Fruit fly (Drosophila melanogaster): ENCODE measurements around the gene Cnx99A.

Cnx99A gene

dm6 chr3R:29313070-29313469 is 6.4 kb downstream of the Cnx99A start:
- no peak for TF ChIP-seq Hnf4 (GFP tag; optimal IDR thresholded peaks at IDR 0.05)
- TF ChIP-seq psq (GFP tag; optimal IDR thresholded peaks at IDR 0.05): no peak
- TF ChIP-seq jim (GFP tag; optimal IDR thresholded peaks at IDR 0.05): no peak
- TF ChIP-seq OdsH (GFP tag; optimal IDR thresholded peaks at IDR 0.05): no peak
- TF ChIP-seq foxo (GFP tag; optimal IDR thresholded peaks at IDR 0.05): no peak
- TF ChIP-seq Abd-B (GFP tag; optimal IDR thresholded peaks at IDR 0.05): no peak
- TF ChIP-seq Vsx2 (GFP tag; optimal IDR thresholded peaks at IDR 0.05; ENCODE audit: partially characterized antibody): no peak
- no peak for TF ChIP-seq woc (GFP tag; optimal IDR thresholded peaks at IDR 0.05)
- no peak for TF ChIP-seq CrebA (GFP tag; optimal IDR thresholded peaks at IDR 0.05; ENCODE audit: borderline replicate concordance)
- TF ChIP-seq tai (GFP tag; optimal IDR thresholded peaks at IDR 0.05): no peak
- no peak for TF ChIP-seq Dif (GFP tag; optimal IDR thresholded peaks at IDR 0.05; ENCODE audit: partially characterized antibody)
- TF ChIP-seq Myc (optimal IDR thresholded peaks at IDR 0.05): no peak
- TF ChIP-seq ey (GFP tag; optimal IDR thresholded peaks at IDR 0.05): no peak
- TF ChIP-seq Dfd (GFP tag; optimal IDR thresholded peaks at IDR 0.05): no peak
- no peak for TF ChIP-seq Mio (GFP tag; optimal IDR thresholded peaks at IDR 0.05)
- no peak for TF ChIP-seq br (GFP tag; optimal IDR thresholded peaks at IDR 0.05)
- TF ChIP-seq dmrt93B (GFP tag; optimal IDR thresholded peaks at IDR 0.05): no peak
- TF ChIP-seq Hr78 (GFP tag; optimal IDR thresholded peaks at IDR 0.05): no peak

- no peak for TF ChIP-seq lola (GFP tag; optimal IDR thresholded peaks at IDR 0.05)
- TF ChIP-seq Dif (GFP tag; optimal IDR thresholded peaks at IDR 0.05; ENCODE audit: partially characterized antibody): no peak
- TF ChIP-seq Hr83 (GFP tag; optimal IDR thresholded peaks at IDR 0.05; ENCODE audit: poor library complexity, severe bottlenecking): no peak
Observed at dm6 chr3R:29311177-29311576, 8.3 kb downstream of the Cnx99A start.

- no peak for TF ChIP-seq HLH106 (tag; optimal IDR thresholded peaks at IDR 0.05)
- no peak for TF ChIP-seq Vsx2 (GFP tag; optimal IDR thresholded peaks at IDR 0.05; ENCODE audit: partially characterized antibody)
- TF ChIP-seq GATAd (GFP tag; optimal IDR thresholded peaks at IDR 0.05): no peak
- TF ChIP-seq ey (GFP tag; optimal IDR thresholded peaks at IDR 0.05): no peak
- no peak for TF ChIP-seq rgr (GFP tag; optimal IDR thresholded peaks at IDR 0.05)
- TF ChIP-seq Sp1 (GFP tag; optimal IDR thresholded peaks at IDR 0.05): no peak
- no peak for TF ChIP-seq dmrt93B (GFP tag; optimal IDR thresholded peaks at IDR 0.05)
Observed at dm6 chr3R:29309907-29310306, 9.5 kb downstream of the Cnx99A start.

- TF ChIP-seq woc (GFP tag; optimal IDR thresholded peaks at IDR 0.05) (no peak), Dfd (GFP tag; optimal IDR thresholded peaks at IDR 0.05) (no peak), usp (GFP tag; optimal IDR thresholded peaks at IDR 0.05) (no peak), Jra (GFP tag; optimal IDR thresholded peaks at IDR 0.05) (no peak), tai (GFP tag; optimal IDR thresholded peaks at IDR 0.05) (no peak), N (GFP tag; optimal IDR thresholded peaks at IDR 0.05) (no peak)
Observed at dm6 chr3R:29308802-29309405, 10.5 kb downstream of the Cnx99A start.

dm6 chr3R:29307639-29308038 is 11.8 kb downstream of the Cnx99A start:
- no peak for TF ChIP-seq br (GFP tag; optimal IDR thresholded peaks at IDR 0.05)
- no peak for TF ChIP-seq brk (GFP tag; optimal IDR thresholded peaks at IDR 0.05)
- no peak for TF ChIP-seq N (GFP tag; optimal IDR thresholded peaks at IDR 0.05)
- no peak for TF ChIP-seq Jra (GFP tag; optimal IDR thresholded peaks at IDR 0.05)
- no peak for TF ChIP-seq Abd-B (GFP tag; optimal IDR thresholded peaks at IDR 0.05)
- no peak for TF ChIP-seq Hr83 (GFP tag; optimal IDR thresholded peaks at IDR 0.05; ENCODE audit: poor library complexity, severe bottlenecking)
- no peak for TF ChIP-seq woc (GFP tag; optimal IDR thresholded peaks at IDR 0.05)
- no peak for TF ChIP-seq HLH106 (tag; optimal IDR thresholded peaks at IDR 0.05)
- no peak for TF ChIP-seq jim (GFP tag; optimal IDR thresholded peaks at IDR 0.05)
- no peak for TF ChIP-seq psq (GFP tag; optimal IDR thresholded peaks at IDR 0.05)
- TF ChIP-seq Mio (GFP tag; optimal IDR thresholded peaks at IDR 0.05): no peak
- TF ChIP-seq sv (GFP tag; optimal IDR thresholded peaks at IDR 0.05): no peak
- TF ChIP-seq foxo (GFP tag; optimal IDR thresholded peaks at IDR 0.05): no peak
- no peak for TF ChIP-seq lola (GFP tag; optimal IDR thresholded peaks at IDR 0.05)
- no peak for TF ChIP-seq GATAd (GFP tag; optimal IDR thresholded peaks at IDR 0.05)
- TF ChIP-seq dmrt93B (GFP tag; optimal IDR thresholded peaks at IDR 0.05): no peak
- no peak for TF ChIP-seq dsf (GFP tag; optimal IDR thresholded peaks at IDR 0.05; ENCODE audit: borderline replicate concordance)
- no peak for TF ChIP-seq sage (GFP tag; optimal IDR thresholded peaks at IDR 0.05)
- TF ChIP-seq CG9705 (GFP tag; optimal IDR thresholded peaks at IDR 0.05): no peak

Measured in whole organism, wandering third instar larva.